Worm (Caenorhabditis elegans) whole organism, young adult: ENCODE measurements around the gene C05E11.6.

Experiments used
- B0261.1 ChIP-seq: sonication (generic microtip); optimal IDR thresholded peaks from 2 replicates; lab custom pipeline; 2016; ENCODE audit warnings: mild to moderate bottlenecking, missing genetic modification characterization, moderate library complexity, missing compliant biosample characterization
- F22D6.2 ChIP-seq: sonication (generic microtip); optimal IDR thresholded peaks from 2 replicates; lab custom pipeline; 2016; ENCODE audit warnings: mild to moderate bottlenecking, missing genetic modification characterization, missing compliant biosample characterization
- F37B4.10 ChIP-seq: fragments of 200-800 bp; sonication (Bioruptor generic); IDR thresholded peaks from 2 replicates; pipeline ENCODE4 v1.3.6; 2022; ENCODE audit warnings: missing genetic modification characterization, missing compliant biosample characterization
- F57C9.4 ChIP-seq: sonication (generic microtip); optimal IDR thresholded peaks from 2 replicates; lab custom pipeline; 2017; ENCODE audit warnings: mild to moderate bottlenecking, missing genetic modification characterization, missing compliant biosample characterization
- aptf-2 ChIP-seq: fragments of 200-800 bp; sonication (Bioruptor generic); conservative IDR thresholded peaks from 2 replicates; pipeline ENCODE4 v1.3.6; 2022; ENCODE audit warnings: missing genetic modification reagents, missing genetic modification characterization, missing compliant biosample characterization
- athp-1 ChIP-seq: sonication (generic microtip); optimal IDR thresholded peaks from 2 replicates; lab custom pipeline; 2017; ENCODE audit warnings: mild to moderate bottlenecking, missing genetic modification characterization, missing compliant biosample characterization
- attf-6 ChIP-seq: fragments of 200-800 bp; sonication (Bioruptor generic); IDR thresholded peaks from 2 replicates; pipeline ENCODE4 v1.3.6; 2022; ENCODE audit warnings: missing genetic modification reagents, missing genetic modification characterization, missing compliant biosample characterization
- bed-1 ChIP-seq: fragments of 200-800 bp; sonication (Bioruptor generic); IDR thresholded peaks from 2 replicates; pipeline ENCODE4 v1.3.6; 2022; ENCODE audit warnings: missing genetic modification reagents, missing genetic modification characterization, missing compliant biosample characterization
- ceh-27 ChIP-seq: fragments of 200-800 bp; sonication (Bioruptor generic); optimal IDR thresholded peaks from 2 replicates; lab custom pipeline; 2018; ENCODE audit warnings: mild to moderate bottlenecking, missing genetic modification characterization, moderate library complexity, missing compliant biosample characterization
- ceh-58 ChIP-seq: fragments of 200-800 bp; sonication (Bioruptor generic); IDR thresholded peaks from 2 replicates; pipeline ENCODE4 v1.3.6; 2022; ENCODE audit warnings: missing genetic modification characterization, missing compliant biosample characterization
- die-1 ChIP-seq: sonication (generic microtip); optimal IDR thresholded peaks from 2 replicates; lab custom pipeline; 2016; ENCODE audit warnings: missing genotype, mild to moderate bottlenecking, missing genetic modification characterization, missing compliant biosample characterization
- egrh-3 ChIP-seq: fragments of 200-800 bp; sonication (Bioruptor generic); IDR thresholded peaks from 2 replicates; pipeline ENCODE4 v1.3.6; 2022; ENCODE audit warnings: missing genetic modification reagents, missing genetic modification characterization, missing compliant biosample characterization
- him-1 ChIP-seq: sonication (generic microtip); optimal IDR thresholded peaks from 2 replicates; lab custom pipeline; 2016; ENCODE audit warnings: missing genotype, missing genetic modification reagents, missing genetic modification characterization, missing compliant biosample characterization
- hlh-12 ChIP-seq: sonication (generic microtip); optimal IDR thresholded peaks from 2 replicates; lab custom pipeline; 2016; ENCODE audit warnings: missing genetic modification characterization, missing compliant biosample characterization
- hmg-1.2 ChIP-seq: fragments of 200-800 bp; sonication (Bioruptor generic); IDR thresholded peaks from 2 replicates; pipeline ENCODE4 v1.3.6; 2022; ENCODE audit warnings: missing genetic modification reagents, missing genetic modification characterization, missing compliant biosample characterization
- hmg-20 ChIP-seq: fragments of 200-800 bp; sonication (Bioruptor generic); IDR thresholded peaks from 2 replicates; pipeline ENCODE4 v1.3.6; 2022; ENCODE audit warnings: missing genetic modification reagents, missing genetic modification characterization, missing compliant biosample characterization
- hrde-1 ChIP-seq: sonication (generic microtip); optimal IDR thresholded peaks from 2 replicates; lab custom pipeline; 2016; ENCODE audit warnings: missing genetic modification characterization, mild to moderate bottlenecking, missing compliant biosample characterization, moderate library complexity, missing genotype, missing genetic modification reagents, borderline replicate concordance
- lag-1 ChIP-seq: fragments of 200-800 bp; sonication (Bioruptor generic); IDR thresholded peaks from 2 replicates; pipeline ENCODE4 v1.3.6; 2022; ENCODE audit warnings: missing genetic modification reagents, missing genetic modification characterization, missing compliant biosample characterization
- let-607 ChIP-seq, 2 experiments: fragments of 200-800 bp in 1 of 2; sonication (Bioruptor generic) in 1 of 2; sonication (generic microtip) in 1 of 2; optimal IDR thresholded peaks; 2 replicates each; lab custom pipeline; 2016 to 2018; ENCODE audit warnings: mild to moderate bottlenecking in 2 of 2, missing compliant biosample characterization in 2 of 2, missing genetic modification characterization in 2 of 2, moderate library complexity in 2 of 2, missing genotype in 1 of 2
- lin-26 ChIP-seq: fragments of 200-800 bp; sonication (Bioruptor generic); IDR thresholded peaks from 2 replicates; pipeline ENCODE4 v1.3.6; 2022; ENCODE audit warnings: missing genetic modification reagents, missing genetic modification characterization, missing compliant biosample characterization
- lin-35 ChIP-seq, 3 experiments: fragments of 150-350 bp in 2 of 3; sonication (generic microtip) in 1 of 3; optimal IDR thresholded peaks; 2 replicates each; lab custom pipeline; 2014 to 2018; ENCODE audit warnings: missing biosample characterization in 3 of 3, missing genetic modification characterization in 3 of 3, missing genetic modification reagents in 3 of 3
- lin-54 ChIP-seq: fragments of 200-800 bp; sonication (Bioruptor generic); optimal IDR thresholded peaks from 2 replicates; lab custom pipeline; 2018; ENCODE audit warnings: mild to moderate bottlenecking, missing genetic modification characterization, missing compliant biosample characterization
- mel-28 ChIP-seq: sonication (generic microtip); optimal IDR thresholded peaks from 2 replicates; lab custom pipeline; 2016; ENCODE audit warnings: borderline replicate concordance, mild to moderate bottlenecking, missing genetic modification characterization, missing compliant biosample characterization
- nhr-179 ChIP-seq: sonication (generic microtip); optimal IDR thresholded peaks from 2 replicates; lab custom pipeline; 2016; ENCODE audit warnings: mild to moderate bottlenecking, missing genetic modification characterization, missing compliant biosample characterization
- nhr-27 ChIP-seq: fragments of 200-800 bp; sonication (Bioruptor generic); optimal IDR thresholded peaks from 2 replicates; lab custom pipeline; 2018; ENCODE audit warnings: mild to moderate bottlenecking, missing genetic modification characterization, moderate library complexity, missing compliant biosample characterization
- nhr-90 ChIP-seq: sonication (generic microtip); optimal IDR thresholded peaks from 2 replicates; lab custom pipeline; 2016; ENCODE audit warnings: missing genotype, mild to moderate bottlenecking, missing genetic modification characterization, missing compliant biosample characterization
- rpc-1 ChIP-seq, 2 experiments: fragments of 150-350 bp in 1 of 2; sonication (generic microtip) in 1 of 2; optimal IDR thresholded peaks; 2 replicates each; lab custom pipeline; 2014 to 2018; ENCODE audit warnings: missing biosample characterization in 1 of 2, missing genetic modification characterization in 1 of 2, missing genetic modification reagents in 1 of 2, missing genotype in 1 of 2
- sdz-38 ChIP-seq: sonication (generic microtip); optimal IDR thresholded peaks from 2 replicates; lab custom pipeline; 2016; ENCODE audit warnings: missing genotype, missing genetic modification characterization, missing compliant biosample characterization
- snpc-1.3 ChIP-seq: sonication (generic microtip); optimal IDR thresholded peaks from 2 replicates; lab custom pipeline; 2017; ENCODE audit warnings: missing genetic modification characterization, mild to moderate bottlenecking, missing compliant biosample characterization, antibody characterized with exemption, moderate library complexity, missing genotype, missing genetic modification reagents; ENCODE audit not compliant: insufficient read depth
- snpc-4 ChIP-seq, 5 experiments: fragments of 150-350 bp in 1 of 5; sonication (generic microtip) in 4 of 5; optimal IDR thresholded peaks; 2 replicates each; lab custom pipeline; 2014 to 2018; ENCODE audit warnings: missing genetic modification characterization in 5 of 5, missing biosample characterization in 3 of 5, antibody characterized with exemption in 2 of 5, mild to moderate bottlenecking in 2 of 5, missing compliant biosample characterization in 2 of 5, missing genotype in 2 of 5, moderate library complexity in 2 of 5, missing genetic modification reagents in 1 of 5
- somi-1 ChIP-seq: fragments of 200-800 bp; sonication (Bioruptor generic); optimal IDR thresholded peaks from 2 replicates; lab custom pipeline; 2018; ENCODE audit warnings: mild to moderate bottlenecking, missing genetic modification characterization, missing compliant biosample characterization
- sptf-2 ChIP-seq: fragments of 200-800 bp; sonication (Bioruptor generic); optimal IDR thresholded peaks from 2 replicates; lab custom pipeline; 2018; ENCODE audit warnings: mild to moderate bottlenecking, missing genetic modification characterization, missing compliant biosample characterization
- tbp1 ChIP-seq: fragments of 200-800 bp; sonication (Bioruptor generic); optimal IDR thresholded peaks from 2 replicates; lab custom pipeline; 2018; ENCODE audit warnings: mild to moderate bottlenecking, missing genetic modification characterization, missing compliant biosample characterization
- tlf-1 ChIP-seq: fragments of 200-800 bp; sonication (Bioruptor generic); optimal IDR thresholded peaks from 2 replicates; lab custom pipeline; 2018; ENCODE audit warnings: mild to moderate bottlenecking, missing genetic modification characterization, missing compliant biosample characterization
- unc-130 ChIP-seq: sonication (generic microtip); optimal IDR thresholded peaks from 2 replicates; lab custom pipeline; 2016; ENCODE audit warnings: missing genetic modification reagents, missing genetic modification characterization, missing compliant biosample characterization
- ztf-18 ChIP-seq: sonication (generic microtip); optimal IDR thresholded peaks from 2 replicates; lab custom pipeline; 2016; ENCODE audit warnings: missing genotype, mild to moderate bottlenecking, missing genetic modification characterization, missing compliant biosample characterization

The C05E11.6 gene

DNA sequence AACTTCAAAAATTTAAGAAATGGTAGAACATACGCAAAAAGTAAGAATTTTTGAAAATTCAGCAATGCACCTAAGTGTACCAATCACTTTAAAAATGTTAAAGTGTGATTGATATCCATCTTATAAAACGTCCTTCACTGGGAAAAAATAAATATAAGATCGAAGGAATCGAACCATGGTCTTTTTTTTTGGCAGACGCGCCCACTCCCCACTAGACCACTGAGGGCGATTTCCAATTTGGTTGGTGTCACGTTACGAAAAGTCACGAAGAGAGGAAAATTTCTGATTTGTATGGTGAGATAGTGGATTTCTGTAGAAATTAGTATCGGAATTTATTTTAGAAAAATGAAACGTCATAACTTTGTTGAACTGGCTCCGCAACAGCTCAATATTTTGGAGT is 45.3 kb downstream of the C05E11.6 start:
- TF ChIP-seq hrde-1 (tag; lab: Kevin White, UChicago) (no peak), lin-26 (GFP tag; lab: Robert Waterston, UW) (peak; percentile 72; the same call in 1 of the 2 replicates), ceh-27 (GFP tag; lab: Kevin White, UChicago) (no peak), snpc-1.3 (peak; percentile 63), bed-1 (GFP tag; lab: Robert Waterston, UW) (no peak), nhr-90 (tag; lab: Kevin White, UChicago) (no peak), F37B4.10 (GFP tag; lab: Robert Waterston, UW) (no peak), die-1 (tag; lab: Kevin White, UChicago) (peak; percentile 54), rpc-1 (optimal IDR thresholded peaks at IDR 0.05; lab: Kevin White, UChicago) (peak; percentile 57), rpc-1 (tag; optimal IDR thresholded peaks at IDR 0.05; lab: Kevin White, UChicago) (peak; percentile 87), hmg-1.2 (peak; percentile 22; the same call in 1 of the 2 replicates), hlh-12 (tag; lab: Kevin White, UChicago) (no peak), lag-1 (GFP tag; lab: Robert Waterston, UW) (no peak), mel-28 (tag; lab: Kevin White, UChicago) (no peak), him-1 (tag; lab: Kevin White, UChicago) (peak; percentile 58), athp-1 (tag; lab: Kevin White, UChicago) (no peak), sdz-38 (tag; lab: Kevin White, UChicago) (no peak), unc-130 (no peak), aptf-2 (no peak), ztf-18 (tag; lab: Kevin White, UChicago) (peak; percentile 16), tlf-1 (GFP tag; lab: Kevin White, UChicago) (no peak), lin-35 (GFP tag; optimal IDR thresholded peaks at IDR 0.05; lab: Kevin White, UChicago) (no peak), tbp1 (peak; percentile 83), sptf-2 (GFP tag; lab: Kevin White, UChicago) (no peak), snpc-4 (GFP tag; optimal IDR thresholded peaks at IDR 0.05; lab: Kevin White, UChicago) (no peak), snpc-4 (tag; optimal IDR thresholded peaks at IDR 0.05; lab: Kevin White, UChicago) (peak in 1 of 4 experiments; percentile 48), B0261.1 (tag; lab: Kevin White, UChicago) (peak; percentile 65)

DNA sequence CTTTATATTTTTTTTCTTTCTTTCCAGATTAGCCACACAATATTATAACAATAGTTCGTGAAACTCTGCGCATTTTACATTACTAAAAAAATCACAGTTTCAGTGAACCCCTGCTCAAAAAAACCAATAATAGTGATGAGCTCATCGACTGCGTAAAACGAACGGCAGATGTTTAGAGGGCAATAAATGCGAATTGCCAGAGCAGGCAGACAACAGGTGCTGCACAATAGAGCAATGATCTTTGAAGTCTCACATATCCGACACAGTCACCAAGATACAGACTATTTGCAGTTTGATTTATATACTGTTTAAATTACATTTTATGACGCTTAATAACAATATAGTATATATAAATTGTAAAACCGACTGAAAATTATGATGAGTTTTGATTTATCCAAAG is 47.7 kb downstream of the C05E11.6 start:
- TF ChIP-seq F57C9.4 (tag; lab: Kevin White, UChicago) (no peak), hmg-20 (GFP tag; lab: Robert Waterston, UW) (no peak), nhr-27 (tag; lab: Kevin White, UChicago) (no peak), nhr-179 (tag; lab: Kevin White, UChicago) (no peak), tbp1 (no peak), egrh-3 (GFP tag; lab: Robert Waterston, UW) (no peak), somi-1 (no peak), ceh-27 (GFP tag; lab: Kevin White, UChicago) (no peak), let-607 (tag; optimal IDR thresholded peaks at IDR 0.05; lab: Kevin White, UChicago) (no peak), him-1 (tag; lab: Kevin White, UChicago) (no peak), attf-6 (GFP tag; lab: Robert Waterston, UW) (no peak), ceh-58 (GFP tag; lab: Robert Waterston, UW) (no peak), F22D6.2 (no peak), aptf-2 (no peak), lin-54 (GFP tag; lab: Kevin White, UChicago) (no peak)
